Worm (Caenorhabditis elegans) whole organism, L3 larva: ENCODE measurements around the gene F17C11.11.

Experiments used
- ceh-16 ChIP-seq: sonication (generic microtip); optimal IDR thresholded peaks from 2 replicates; lab custom pipeline; 2017; ENCODE audit warnings: missing biosample characterization, missing genetic modification characterization
- hmg-11 ChIP-seq: sonication (generic microtip); optimal IDR thresholded peaks from 2 replicates; lab custom pipeline; 2016; ENCODE audit warnings: missing genetic modification characterization, missing compliant biosample characterization
- lsy-12 ChIP-seq: sonication (generic microtip); optimal IDR thresholded peaks from 2 replicates; lab custom pipeline; 2016; ENCODE audit warnings: mild to moderate bottlenecking, missing genetic modification characterization, missing compliant biosample characterization
- mml-1 ChIP-seq: fragments of 150-350 bp; sonication (generic microtip); optimal IDR thresholded peaks from 3 replicates; lab custom pipeline; 2014; ENCODE audit warnings: missing biosample characterization, missing genetic modification characterization
- nfya-1 ChIP-seq: sonication (generic microtip); optimal IDR thresholded peaks from 2 replicates; lab custom pipeline; 2017; ENCODE audit warnings: missing genetic modification characterization, mild to moderate bottlenecking, missing compliant biosample characterization, antibody characterized with exemption, moderate library complexity; ENCODE audit not compliant: insufficient read depth
- nhr-11 ChIP-seq: fragments of 150-350 bp; optimal IDR thresholded peaks from 2 replicates; lab custom pipeline; 2014; ENCODE audit warnings: missing biosample characterization, missing genetic modification characterization

ce11 chrV:10944903-10945302 is 6.3 kb upstream of the F17C11.11 start:
- TF ChIP-seq lsy-12 (tag; lab: Kevin White, UChicago) (no peak), nhr-11 (tag; lab: Kevin White, UChicago) (no peak), mml-1 (tag; lab: Kevin White, UChicago) (no peak), nfya-1 (no peak), hmg-11 (tag; lab: Kevin White, UChicago) (no peak), ceh-16 (tag; lab: Kevin White, UChicago) (no peak)
